Fruit fly (Drosophila melanogaster): ENCODE measurements around the gene mgl.
A peak's percentile ranks its signal among the peaks of the same experiment; 100 is the strongest.

The mgl gene

DNA sequence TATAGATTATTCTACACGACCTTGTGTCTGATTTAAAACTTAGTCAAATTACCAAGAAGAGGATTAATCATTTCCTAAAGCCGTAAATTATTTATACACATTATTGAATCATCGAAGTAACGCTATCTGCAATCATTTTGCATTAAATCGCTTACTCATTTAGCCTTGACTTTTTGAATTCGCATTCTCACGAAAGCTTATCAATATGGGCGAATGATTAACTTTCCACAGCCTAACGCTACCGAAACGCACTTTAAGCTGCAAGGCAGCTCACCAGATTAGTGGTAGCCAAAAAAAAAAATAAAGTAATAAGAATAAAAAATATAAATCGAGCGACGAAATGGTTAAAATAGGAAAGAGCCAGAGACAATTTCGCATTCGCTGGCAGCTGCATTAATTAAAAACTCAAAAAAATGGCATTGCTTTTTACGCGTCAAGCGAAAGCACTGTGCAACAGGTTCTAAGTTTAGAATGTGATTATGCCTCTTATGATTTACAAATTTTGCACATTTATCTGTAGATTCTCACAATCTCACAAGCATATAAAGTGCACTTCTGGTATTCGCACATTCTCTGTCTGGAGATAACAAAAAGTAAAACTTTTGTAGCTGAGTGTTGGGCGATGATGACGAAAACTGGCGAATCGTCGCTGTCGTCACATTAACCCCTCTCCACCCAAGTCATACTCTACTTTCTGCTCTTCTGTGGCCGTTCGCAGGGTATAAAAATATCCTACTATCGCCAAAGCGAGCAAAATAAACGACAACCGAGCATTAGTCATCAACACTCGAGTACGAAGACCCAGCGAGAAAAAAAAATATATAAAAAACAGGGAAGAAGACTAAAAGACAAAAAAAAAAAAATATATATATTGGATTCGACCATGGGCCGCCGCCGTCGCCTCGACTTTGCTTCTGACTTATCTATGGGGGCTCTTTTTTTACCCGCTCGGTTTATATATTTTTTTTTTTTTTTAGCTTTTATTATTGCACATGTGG, 156.2 kb downstream of the mgl start:
- TF ChIP-seq woc (GFP tag; optimal IDR thresholded peaks at IDR 0.05) (peak; percentile 78), sv (GFP tag; optimal IDR thresholded peaks at IDR 0.05) (peak; percentile 2), HLH106 (tag; optimal IDR thresholded peaks at IDR 0.05) (peak; percentile 95), Mio (GFP tag; optimal IDR thresholded peaks at IDR 0.05) (peak; percentile 88), jim (GFP tag; optimal IDR thresholded peaks at IDR 0.05) (no peak), CG32264 (GFP tag; optimal IDR thresholded peaks at IDR 0.05) (peak; percentile 93), tai (GFP tag; optimal IDR thresholded peaks at IDR 0.05) (peak; percentile 80), h (GFP tag; optimal IDR thresholded peaks at IDR 0.05) (peak; percentile 95), lola (GFP tag; optimal IDR thresholded peaks at IDR 0.05) (no peak), foxo (GFP tag; optimal IDR thresholded peaks at IDR 0.05) (peak; percentile 86 to 95), CG9705 (GFP tag; optimal IDR thresholded peaks at IDR 0.05) (peak; percentile 78), CrebA (GFP tag; optimal IDR thresholded peaks at IDR 0.05; ENCODE audit: borderline replicate concordance) (peak; percentile 71), br (GFP tag; optimal IDR thresholded peaks at IDR 0.05) (peak; percentile 95), OdsH (GFP tag; optimal IDR thresholded peaks at IDR 0.05) (peak; percentile 92), ey (GFP tag; optimal IDR thresholded peaks at IDR 0.05) (peak; percentile 95), Rel (GFP tag; optimal IDR thresholded peaks at IDR 0.05) (peak; percentile 72), Rel (tag; optimal IDR thresholded peaks at IDR 0.05) (peak; percentile 66), brk (GFP tag; optimal IDR thresholded peaks at IDR 0.05) (peak; percentile 75), Vsx2 (GFP tag; optimal IDR thresholded peaks at IDR 0.05; ENCODE audit: partially characterized antibody) (no peak), usp (GFP tag; optimal IDR thresholded peaks at IDR 0.05) (no peak), Hnf4 (GFP tag; optimal IDR thresholded peaks at IDR 0.05) (peak; percentile 93), Jra (GFP tag; optimal IDR thresholded peaks at IDR 0.05) (peak; percentile 73), Hr83 (GFP tag; optimal IDR thresholded peaks at IDR 0.05; ENCODE audit: poor library complexity, severe bottlenecking) (peak; percentile 58), Sp1 (GFP tag; optimal IDR thresholded peaks at IDR 0.05) (peak; percentile 93), dsf (GFP tag; optimal IDR thresholded peaks at IDR 0.05; ENCODE audit: borderline replicate concordance) (peak; percentile 44), Dif (GFP tag; optimal IDR thresholded peaks at IDR 0.05; ENCODE audit: partially characterized antibody) (no peak), Hr78 (GFP tag; optimal IDR thresholded peaks at IDR 0.05) (no peak), fru (GFP tag; optimal IDR thresholded peaks at IDR 0.05) (peak; percentile 94), dmrt93B (GFP tag; optimal IDR thresholded peaks at IDR 0.05) (peak; percentile 91), psq (GFP tag; optimal IDR thresholded peaks at IDR 0.05) (peak; percentile 83), pan (optimal IDR thresholded peaks at IDR 0.05) (no peak), Myc (optimal IDR thresholded peaks at IDR 0.05) (no peak), dl (GFP tag; optimal IDR thresholded peaks at IDR 0.05; ENCODE audit: insufficient read depth in 1 of 2, partially characterized antibody in 2 of 2) (no peak), rgr (GFP tag; optimal IDR thresholded peaks at IDR 0.05) (peak; percentile 96), N (GFP tag; optimal IDR thresholded peaks at IDR 0.05) (no peak), Abd-B (GFP tag; optimal IDR thresholded peaks at IDR 0.05) (no peak), GATAd (GFP tag; optimal IDR thresholded peaks at IDR 0.05) (peak; percentile 74), sage (GFP tag; optimal IDR thresholded peaks at IDR 0.05) (peak; percentile 92), Dfd (GFP tag; optimal IDR thresholded peaks at IDR 0.05) (no peak)

dm6 chrX:9332208-9332607, 167.7 kb downstream of the mgl start:
- TF ChIP-seq sage (GFP tag; optimal IDR thresholded peaks at IDR 0.05) (no peak), Rel (GFP tag; optimal IDR thresholded peaks at IDR 0.05) (no peak), Rel (tag; optimal IDR thresholded peaks at IDR 0.05) (no peak), Abd-B (GFP tag; optimal IDR thresholded peaks at IDR 0.05) (no peak), Hr78 (GFP tag; optimal IDR thresholded peaks at IDR 0.05) (no peak), CG9705 (GFP tag; optimal IDR thresholded peaks at IDR 0.05) (no peak), Sp1 (GFP tag; optimal IDR thresholded peaks at IDR 0.05) (no peak), tai (GFP tag; optimal IDR thresholded peaks at IDR 0.05) (no peak), GATAd (GFP tag; optimal IDR thresholded peaks at IDR 0.05) (no peak), HLH106 (tag; optimal IDR thresholded peaks at IDR 0.05) (no peak), Jra (GFP tag; optimal IDR thresholded peaks at IDR 0.05) (no peak), CrebA (GFP tag; optimal IDR thresholded peaks at IDR 0.05; ENCODE audit: borderline replicate concordance) (no peak), N (GFP tag; optimal IDR thresholded peaks at IDR 0.05) (no peak), sv (GFP tag; optimal IDR thresholded peaks at IDR 0.05) (no peak), foxo (GFP tag; optimal IDR thresholded peaks at IDR 0.05) (no peak), fru (GFP tag; optimal IDR thresholded peaks at IDR 0.05) (no peak), dmrt93B (GFP tag; optimal IDR thresholded peaks at IDR 0.05) (no peak), dsf (GFP tag; optimal IDR thresholded peaks at IDR 0.05; ENCODE audit: borderline replicate concordance) (no peak), usp (GFP tag; optimal IDR thresholded peaks at IDR 0.05) (no peak)
